Worm (Caenorhabditis elegans): Measurements from ENCODE around the gene nft-1.
"Not testable (repeated sequence)": the region's sequence is repeated elsewhere in the genome, so short reads cannot be mapped to it uniquely, and the experiment has no call there.

nft-1 gene

ce11 chrIII:11923586-11923985, at the start of gene nft-1:
TSS of gene nft-1 (plus strand) at chrIII:11923886.
- no peak for TF ChIP-seq blmp-1 (tag; optimal IDR thresholded peaks at IDR 0.05)
- no peak for TF ChIP-seq lin-13 (tag; optimal IDR thresholded peaks at IDR 0.05)

DNA sequence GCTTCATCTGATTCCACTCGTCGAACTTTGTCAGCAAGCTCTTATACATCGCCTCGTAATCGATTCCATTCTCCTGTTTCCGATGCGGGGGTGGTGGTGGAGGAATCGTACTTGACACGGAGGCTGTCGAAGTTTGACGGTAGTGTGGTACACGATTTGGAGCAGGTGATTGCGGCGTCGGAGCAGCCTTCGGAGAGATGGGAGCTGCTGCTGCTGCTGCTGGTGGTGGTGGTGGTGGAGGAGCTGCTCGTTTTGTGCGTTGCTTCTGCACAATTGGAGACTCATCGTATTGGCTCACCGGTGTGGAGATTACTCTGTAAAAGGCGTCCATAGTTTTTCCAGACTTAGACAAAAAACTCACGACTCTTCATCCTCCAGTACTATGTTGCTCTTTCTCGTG, 49.4 kb upstream of the nft-1 start:
- TF ChIP-seq ces-1 (GFP tag; optimal IDR thresholded peaks at IDR 0.05) (no peak), cnd-1 (tag; optimal IDR thresholded peaks at IDR 0.05) (no peak), bed-3 (GFP tag; optimal IDR thresholded peaks at IDR 0.05) (no peak), flh-1 (GFP tag; optimal IDR thresholded peaks at IDR 0.05) (no peak), sem-2 (GFP tag; optimal IDR thresholded peaks at IDR 0.05) (no peak), M03D4.4 (tag; optimal IDR thresholded peaks at IDR 0.05) (no peak), zip-8 (tag; optimal IDR thresholded peaks at IDR 0.05) (no peak), blmp-1 (tag; optimal IDR thresholded peaks at IDR 0.05) (no peak), unc-39 (tag; optimal IDR thresholded peaks at IDR 0.05) (no peak), unc-120 (tag; optimal IDR thresholded peaks at IDR 0.05; ENCODE audit: poor library complexity, severe bottlenecking) (no peak), nhr-28 (tag; optimal IDR thresholded peaks at IDR 0.05) (no peak)

ce11 chrIII:11876130-11876529, 47.6 kb upstream of the nft-1 start:
- TF ChIP-seq unc-62 (GFP tag; optimal IDR thresholded peaks at IDR 0.05) (no peak), sptf-1 (tag; optimal IDR thresholded peaks at IDR 0.05) (peak; percentile 42)

DNA sequence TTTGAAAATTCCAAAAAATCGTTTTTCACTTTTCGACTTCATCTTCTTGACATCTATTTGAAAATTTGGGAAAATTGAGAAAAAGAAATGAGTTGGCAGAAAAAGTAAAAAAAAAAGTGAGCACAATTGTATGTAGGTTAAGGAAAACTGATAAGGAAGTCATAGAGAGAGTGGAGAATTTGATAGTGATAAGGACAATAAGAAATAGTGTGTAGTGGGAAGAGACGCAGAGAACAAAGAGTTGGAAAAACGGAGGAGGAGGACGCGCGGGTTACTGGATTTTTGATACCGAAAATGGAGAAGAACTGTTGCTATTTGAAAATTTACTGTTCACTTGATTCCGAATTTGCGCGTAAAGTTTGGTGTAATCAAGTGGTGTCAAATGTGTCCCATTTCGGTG, 44.9 kb upstream of the nft-1 start, which contains the start of gene Y56A3A.6:
TSS of gene Y56A3A.6 (minus strand) at position 53 of the 400 bp plus-strand sequence.
- TF ChIP-seq nhr-12 (tag; optimal IDR thresholded peaks at IDR 0.05): no peak
- no peak for TF ChIP-seq unc-120 (tag; optimal IDR thresholded peaks at IDR 0.05; ENCODE audit: poor library complexity, severe bottlenecking)

DNA sequence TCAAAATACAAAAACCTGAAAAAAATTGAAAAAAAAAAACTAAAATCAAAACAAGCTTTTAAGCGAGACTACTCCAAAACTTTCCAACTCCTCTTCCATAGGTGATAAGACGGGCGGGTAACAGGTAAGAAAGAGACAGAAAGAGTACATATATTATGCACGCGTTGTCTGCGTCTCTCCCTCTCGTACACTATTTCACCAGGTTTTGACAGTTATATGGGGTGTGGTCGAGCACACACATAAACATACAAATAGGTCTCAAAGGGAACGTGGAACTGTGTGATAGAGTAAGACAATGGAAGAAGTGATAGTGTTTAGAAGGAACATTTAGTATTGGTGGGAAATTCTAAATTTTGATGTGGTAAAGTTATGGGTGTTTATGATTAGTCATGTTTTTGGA, 42.1 kb upstream of the nft-1 start:
- TF ChIP-seq hlh-1 (tag; optimal IDR thresholded peaks at IDR 0.05): no peak
- TF ChIP-seq drap-1 (GFP tag; optimal IDR thresholded peaks at IDR 0.05): no peak
- TF ChIP-seq nhr-12 (tag; optimal IDR thresholded peaks at IDR 0.05): no peak
- no peak for TF ChIP-seq blmp-1 (tag; optimal IDR thresholded peaks at IDR 0.05)
- TF ChIP-seq nhr-28 (tag; optimal IDR thresholded peaks at IDR 0.05): no peak
- no peak for TF ChIP-seq zip-8 (tag; optimal IDR thresholded peaks at IDR 0.05)
- TF ChIP-seq ham-2 (GFP tag; optimal IDR thresholded peaks at IDR 0.05): no peak
- TF ChIP-seq ceh-39 (tag; optimal IDR thresholded peaks at IDR 0.05): no peak
- no peak for TF ChIP-seq M03D4.4 (tag; optimal IDR thresholded peaks at IDR 0.05)

ce11 chrIII:11883694-11884093, 40.0 kb upstream of the nft-1 start, which contains the start of gene fbxb-22:
TSS of gene fbxb-22 (minus strand) at chrIII:11883754.
- not testable (repeated sequence) for TF ChIP-seq ceh-39 (tag; optimal IDR thresholded peaks at IDR 0.05); nhr-76 (tag; optimal IDR thresholded peaks at IDR 0.05); bed-3 (GFP tag; optimal IDR thresholded peaks at IDR 0.05)

DNA sequence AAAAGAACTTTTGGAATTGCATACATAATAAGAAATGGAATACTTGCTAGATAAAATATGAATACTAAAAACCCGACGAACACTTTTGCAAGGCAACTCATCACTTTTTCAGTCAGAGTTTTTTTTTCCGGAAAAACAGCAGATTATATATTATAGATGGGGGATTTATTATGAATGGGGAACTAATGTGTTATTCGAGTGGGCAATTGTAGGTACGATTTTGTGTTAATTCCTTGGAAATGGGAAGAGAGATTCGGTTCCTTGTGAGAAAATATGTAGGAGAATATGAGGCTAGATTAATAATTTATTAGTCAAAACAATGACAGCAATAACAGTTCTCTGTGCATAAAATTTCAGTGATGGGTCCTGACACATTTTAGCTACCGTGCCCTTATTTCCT, 32.4 kb upstream of the nft-1 start, which contains the start of gene faah-5:
TSS of gene faah-5 (minus strand) at position 101 of the 400 bp plus-strand sequence.
- TF ChIP-seq cnd-1 (tag; optimal IDR thresholded peaks at IDR 0.05): no peak
- TF ChIP-seq unc-62 (GFP tag; optimal IDR thresholded peaks at IDR 0.05): no peak
- no peak for TF ChIP-seq ceh-39 (tag; optimal IDR thresholded peaks at IDR 0.05)

ce11 chrIII:11892939-11893338, 30.7 kb upstream of the nft-1 start, which contains the start of gene Y56A3A.41:
TSS of gene Y56A3A.41 (minus strand) at chrIII:11893039.
- TF ChIP-seq blmp-1 (tag; optimal IDR thresholded peaks at IDR 0.05): no peak
- TF ChIP-seq pha-4 (tag; optimal IDR thresholded peaks at IDR 0.05): no peak
- TF ChIP-seq drap-1 (GFP tag; optimal IDR thresholded peaks at IDR 0.05): no peak
- no peak for TF ChIP-seq nhr-76 (tag; optimal IDR thresholded peaks at IDR 0.05)
- no peak for TF ChIP-seq tbx-8 (GFP tag; optimal IDR thresholded peaks at IDR 0.05)
- TF ChIP-seq lin-32 (GFP tag; optimal IDR thresholded peaks at IDR 0.05): no peak
- TF ChIP-seq nhr-237 (tag; optimal IDR thresholded peaks at IDR 0.05): no peak
- TF ChIP-seq nhr-28 (tag; optimal IDR thresholded peaks at IDR 0.05): no peak
- no peak for TF ChIP-seq lin-13 (tag; optimal IDR thresholded peaks at IDR 0.05)
- no peak for TF ChIP-seq unc-39 (tag; optimal IDR thresholded peaks at IDR 0.05)
- TF ChIP-seq ceh-39 (tag; optimal IDR thresholded peaks at IDR 0.05): no peak
- no peak for TF ChIP-seq ceh-83 (GFP tag; optimal IDR thresholded peaks at IDR 0.05)
- no peak for TF ChIP-seq elt-3 (tag; optimal IDR thresholded peaks at IDR 0.05)
- no peak for TF ChIP-seq cnd-1 (tag; optimal IDR thresholded peaks at IDR 0.05)
